Worm (Caenorhabditis elegans) whole organism, early embryonic: Measurements from ENCODE around the gene clc-19.

Experiments
- B0310.2 ChIP-seq: sonication (generic microtip); optimal IDR thresholded peaks from 2 replicates; lab custom pipeline; 2016; ENCODE audit warnings: mild to moderate bottlenecking, missing genetic modification characterization, missing compliant biosample characterization
- F13C5.2 ChIP-seq: sonication (generic microtip); optimal IDR thresholded peaks from 2 replicates; lab custom pipeline; 2017; ENCODE audit warnings: mild to moderate bottlenecking, missing genetic modification characterization, inconsistent platforms, missing compliant biosample characterization
- aly-1 ChIP-seq: sonication (generic microtip); optimal IDR thresholded peaks from 2 replicates; lab custom pipeline; 2016; ENCODE audit warnings: missing genetic modification characterization, missing compliant biosample characterization
- ama-1 ChIP-seq: fragments of 150-350 bp; optimal IDR thresholded peaks from 2 replicates; lab custom pipeline; 2014
- ceh-13 ChIP-seq: fragments of 200-800 bp; sonication (Bioruptor generic); optimal IDR thresholded peaks from 2 replicates; lab custom pipeline; 2018; ENCODE audit warnings: mild to moderate bottlenecking, missing genetic modification characterization, missing compliant biosample characterization
- ceh-36 ChIP-seq: sonication (generic microtip); optimal IDR thresholded peaks from 2 replicates; lab custom pipeline; 2016; ENCODE audit warnings: missing genetic modification characterization, inconsistent platforms, missing compliant biosample characterization
- ets-7 ChIP-seq: sonication (generic microtip); optimal IDR thresholded peaks from 2 replicates; lab custom pipeline; 2016; ENCODE audit warnings: missing genotype, missing genetic modification characterization, missing compliant biosample characterization
- flt-1 ChIP-seq: fragments of 200-800 bp; sonication (Bioruptor generic); IDR thresholded peaks from 2 replicates; pipeline ENCODE4 v1.3.6; 2022; ENCODE audit warnings: missing genetic modification characterization, missing compliant biosample characterization
- hmbx-1 ChIP-seq: sonication (generic microtip); optimal IDR thresholded peaks from 2 replicates; lab custom pipeline; 2016; ENCODE audit warnings: mild to moderate bottlenecking, missing genetic modification characterization, missing compliant biosample characterization
- hmg-4 ChIP-seq: fragments of 200-800 bp; sonication (Bioruptor generic); optimal IDR thresholded peaks from 2 replicates; lab custom pipeline; 2018; ENCODE audit warnings: mild to moderate bottlenecking, missing genetic modification characterization, missing compliant biosample characterization
- hnd-1 ChIP-seq: sonication (generic microtip); optimal IDR thresholded peaks from 2 replicates; lab custom pipeline; 2016; ENCODE audit warnings: missing genetic modification characterization, missing compliant biosample characterization
- pes-1 ChIP-seq: fragments of 200-800 bp; sonication (Bioruptor generic); IDR thresholded peaks from 2 replicates; pipeline ENCODE4 v1.3.6; 2022; ENCODE audit warnings: missing genetic modification reagents, missing genetic modification characterization, missing compliant biosample characterization
- scrt-1 ChIP-seq: fragments of 200-800 bp; sonication (Bioruptor generic); IDR thresholded peaks from 2 replicates; pipeline ENCODE4 v1.3.6; 2022; ENCODE audit warnings: missing genetic modification characterization, missing compliant biosample characterization
- sea-1 ChIP-seq: fragments of 200-800 bp; sonication (Bioruptor generic); conservative IDR thresholded peaks from 2 replicates; pipeline ENCODE4 v1.3.6; 2022; ENCODE audit warnings: missing genetic modification characterization, missing compliant biosample characterization
- tbx-11 ChIP-seq: fragments of 200-800 bp; sonication (Bioruptor generic); IDR thresholded peaks from 2 replicates; pipeline ENCODE4 v1.3.6; 2022; ENCODE audit warnings: missing genetic modification characterization, missing compliant biosample characterization
- tbx-37 ChIP-seq: fragments of 200-800 bp; sonication (Bioruptor generic); conservative IDR thresholded peaks from 2 replicates; pipeline ENCODE4 v1.3.6; 2022; ENCODE audit warnings: missing genetic modification reagents, missing genetic modification characterization, missing compliant biosample characterization
- tra-4 ChIP-seq: sonication (generic microtip); optimal IDR thresholded peaks from 2 replicates; lab custom pipeline; 2017; ENCODE audit warnings: missing genetic modification characterization, missing compliant biosample characterization

Gene clc-19

DNA sequence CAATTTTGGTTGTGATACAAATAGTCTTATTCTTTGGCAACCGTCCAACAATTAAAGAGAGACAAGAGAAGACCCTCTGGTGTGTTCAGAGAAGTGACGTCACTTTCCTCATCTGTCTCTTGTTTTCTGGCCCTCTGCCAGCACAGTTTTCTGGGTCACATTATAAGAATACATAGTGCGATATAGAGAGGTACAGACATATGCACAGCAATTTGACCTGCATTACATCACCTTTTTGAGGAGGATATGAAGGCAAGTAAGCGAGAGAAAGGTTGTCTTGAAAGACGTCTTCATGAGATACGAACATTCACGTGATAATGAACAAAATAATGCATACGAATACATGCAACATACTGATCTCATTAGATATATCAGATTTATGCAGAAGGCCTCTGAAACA, 2.8 kb downstream of the clc-19 start:
- TF ChIP-seq scrt-1 (GFP tag; lab: Robert Waterston, UW): no peak
- no peak for TF ChIP-seq F13C5.2
- no peak for TF ChIP-seq pes-1
- TF ChIP-seq hmbx-1 (tag; lab: Kevin White, UChicago): no peak
- TF ChIP-seq hnd-1 (tag; lab: Kevin White, UChicago): no peak
- no peak for TF ChIP-seq flt-1
- TF ChIP-seq ceh-36 (tag; lab: Kevin White, UChicago): no peak
- TF ChIP-seq ama-1 (lab: Kevin White, UChicago): no peak
- no peak for TF ChIP-seq ets-7 (tag; lab: Kevin White, UChicago)
- TF ChIP-seq hmg-4 (GFP tag; lab: Kevin White, UChicago): no peak
- no peak for TF ChIP-seq B0310.2 (tag; lab: Kevin White, UChicago)
- no peak for TF ChIP-seq sea-1
- no peak for TF ChIP-seq tbx-37
- no peak for TF ChIP-seq aly-1 (tag; lab: Kevin White, UChicago)
- no peak for TF ChIP-seq tra-4 (tag; lab: Kevin White, UChicago)
- TF ChIP-seq ceh-13 (GFP tag; lab: Kevin White, UChicago): no peak

ce11 chrIII:869869-870268, 3.5 kb downstream of the clc-19 start, which contains the start of gene T24C4.2:
TSS of gene T24C4.2 (minus strand) at chrIII:869969.
- TF ChIP-seq flt-1 (no peak), B0310.2 (tag; lab: Kevin White, UChicago) (no peak), hmg-4 (GFP tag; lab: Kevin White, UChicago) (peak; percentile 36)

ce11 chrIII:868866-869265, 4.5 kb downstream of the clc-19 start:
- TF ChIP-seq tbx-11 (GFP tag; lab: Robert Waterston, UW): no peak
- TF ChIP-seq B0310.2 (tag; lab: Kevin White, UChicago): no peak
- TF ChIP-seq aly-1 (tag; lab: Kevin White, UChicago): no peak
- TF ChIP-seq ceh-36 (tag; lab: Kevin White, UChicago): no peak
- TF ChIP-seq hmg-4 (GFP tag; lab: Kevin White, UChicago): no peak
- TF ChIP-seq ceh-13 (GFP tag; lab: Kevin White, UChicago): no peak
- TF ChIP-seq tra-4 (tag; lab: Kevin White, UChicago): no peak
- no peak for TF ChIP-seq pes-1
- no peak for TF ChIP-seq ama-1 (lab: Kevin White, UChicago)
- no peak for TF ChIP-seq ets-7 (tag; lab: Kevin White, UChicago)
- TF ChIP-seq hnd-1 (tag; lab: Kevin White, UChicago): no peak
- TF ChIP-seq scrt-1 (GFP tag; lab: Robert Waterston, UW): no peak
- no peak for TF ChIP-seq hmbx-1 (tag; lab: Kevin White, UChicago)
- no peak for TF ChIP-seq sea-1
- TF ChIP-seq flt-1: no peak
- TF ChIP-seq F13C5.2: no peak
- no peak for TF ChIP-seq tbx-37

- TF ChIP-seq pes-1 (no peak), B0310.2 (tag; lab: Kevin White, UChicago) (no peak), tbx-37 (no peak), hmbx-1 (tag; lab: Kevin White, UChicago) (no peak), ceh-36 (tag; lab: Kevin White, UChicago) (no peak), ama-1 (lab: Kevin White, UChicago) (no peak), ceh-13 (GFP tag; lab: Kevin White, UChicago) (no peak), tra-4 (tag; lab: Kevin White, UChicago) (no peak), flt-1 (no peak), hmg-4 (GFP tag; lab: Kevin White, UChicago) (no peak), tbx-11 (GFP tag; lab: Robert Waterston, UW) (no peak), F13C5.2 (no peak), aly-1 (tag; lab: Kevin White, UChicago) (no peak), sea-1 (no peak), ets-7 (tag; lab: Kevin White, UChicago) (no peak), hnd-1 (tag; lab: Kevin White, UChicago) (no peak), scrt-1 (GFP tag; lab: Robert Waterston, UW) (no peak)
These were observed 11.5 kb downstream of the clc-19 start, which contains the start of gene arx-4 for ce11 chrIII:861819-862356. TSS of gene arx-4 (plus strand) at chrIII:862306.

ce11 chrIII:859898-860297, 13.5 kb downstream of the clc-19 start, which contains the start of gene exos-4.2:
TSS of gene exos-4.2 (plus strand) at chrIII:860198.
- no peak for TF ChIP-seq sea-1
- TF ChIP-seq B0310.2 (tag; lab: Kevin White, UChicago): no peak
- no peak for TF ChIP-seq hnd-1 (tag; lab: Kevin White, UChicago)
- TF ChIP-seq tbx-11 (GFP tag; lab: Robert Waterston, UW): no peak
- TF ChIP-seq tbx-37: no peak
- no peak for TF ChIP-seq tra-4 (tag; lab: Kevin White, UChicago)
- TF ChIP-seq ama-1 (lab: Kevin White, UChicago): no peak
- no peak for TF ChIP-seq scrt-1 (GFP tag; lab: Robert Waterston, UW)
- no peak for TF ChIP-seq ets-7 (tag; lab: Kevin White, UChicago)
- TF ChIP-seq ceh-13 (GFP tag; lab: Kevin White, UChicago): no peak
- TF ChIP-seq hmg-4 (GFP tag; lab: Kevin White, UChicago): no peak
- TF ChIP-seq flt-1: no peak
- no peak for TF ChIP-seq aly-1 (tag; lab: Kevin White, UChicago)
- TF ChIP-seq ceh-36 (tag; lab: Kevin White, UChicago): no peak
- no peak for TF ChIP-seq hmbx-1 (tag; lab: Kevin White, UChicago)
- TF ChIP-seq pes-1: no peak

- TF ChIP-seq flt-1: no peak
These were observed 16.5 kb downstream of the clc-19 start for ce11 chrIII:856908-857307.

DNA sequence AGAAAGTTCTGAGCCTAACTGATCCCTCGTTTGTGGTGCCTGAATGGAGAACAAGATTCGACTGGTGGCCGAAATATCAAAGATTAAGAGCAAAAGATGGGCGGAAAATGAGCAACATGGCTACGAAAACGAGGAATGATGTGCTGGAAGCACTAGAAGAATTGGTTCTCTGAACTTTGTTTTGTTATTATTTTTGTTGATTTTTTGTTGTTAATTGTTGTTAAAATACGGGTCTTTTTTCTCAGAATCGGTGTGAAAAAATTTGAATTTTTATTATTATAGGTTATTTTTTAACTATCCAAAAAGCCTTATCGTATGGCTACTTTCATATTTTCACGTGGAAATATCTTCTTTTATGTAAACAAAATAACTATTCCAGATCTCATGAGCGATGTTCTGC, 17.1 kb downstream of the clc-19 start, which contains the start of gene K02F3.12:
Gene K02F3.12 (plus strand): TSS at position 301 of the 400 bp plus-strand sequence.
- TF ChIP-seq ama-1 (lab: Kevin White, UChicago): no peak
- no peak for TF ChIP-seq hnd-1 (tag; lab: Kevin White, UChicago)
- no peak for TF ChIP-seq hmg-4 (GFP tag; lab: Kevin White, UChicago)
- TF ChIP-seq flt-1: no peak
- TF ChIP-seq ceh-13 (GFP tag; lab: Kevin White, UChicago): no peak
- no peak for TF ChIP-seq hmbx-1 (tag; lab: Kevin White, UChicago)
- no peak for TF ChIP-seq tbx-11 (GFP tag; lab: Robert Waterston, UW)
- no peak for TF ChIP-seq B0310.2 (tag; lab: Kevin White, UChicago)
